Worm (Caenorhabditis elegans): ENCODE data around the gene C07A12.2.

- TF ChIP-seq ceh-91 (GFP tag; IDR thresholded peaks at IDR 0.05) (no peak), snpc-4 (GFP tag; optimal IDR thresholded peaks at IDR 0.05) (no peak), snpc-4 (tag; optimal IDR thresholded peaks at IDR 0.05) (no peak), ama-1 (optimal IDR thresholded peaks at IDR 0.05) (no peak), ama-1 (GFP tag; optimal IDR thresholded peaks at IDR 0.05) (no peak), nfya-1 (tag; optimal IDR thresholded peaks at IDR 0.05; ENCODE audit: borderline replicate concordance, insufficient read depth) (no peak), tbp1 (GFP tag; optimal IDR thresholded peaks at IDR 0.05) (no peak), him-1 (tag; optimal IDR thresholded peaks at IDR 0.05) (no peak), egl-44 (GFP tag; IDR thresholded peaks at IDR 0.05) (no peak), unc-62 (GFP tag; optimal IDR thresholded peaks at IDR 0.05) (no peak), pha-4 (tag; optimal IDR thresholded peaks at IDR 0.05) (no peak), athp-1 (tag; optimal IDR thresholded peaks at IDR 0.05) (no peak), B0261.1 (tag; optimal IDR thresholded peaks at IDR 0.05) (no peak), lir-1 (GFP tag; conservative IDR thresholded peaks at IDR 0.05) (no peak), B0035.1 (tag; optimal IDR thresholded peaks at IDR 0.05) (no peak), dpl-1 (GFP tag; optimal IDR thresholded peaks at IDR 0.05) (no peak)
Observed at ce11 chrX:4513657-4514143, 30.9 kb upstream of the C07A12.2 start, which contains the start of gene spr-3.
